Fruit fly (Drosophila melanogaster) whole organism, embryonic: ENCODE measurements around the gene CG17027.

Experiments
- ATbp ChIP-seq: fragments of 200-800 bp; sonication (Bioruptor generic); optimal IDR thresholded peaks from 2 replicates; lab custom pipeline; 2017; ENCODE audit warnings: missing biosample characterization, mild to moderate bottlenecking, missing genetic modification characterization, missing genetic modification reagents
- Adf1 ChIP-seq: fragments of 200-800 bp; sonication (Bioruptor generic); IDR thresholded peaks from 2 replicates; pipeline ENCODE4 v1.3.6; 2022; ENCODE audit warnings: missing biosample characterization, missing genetic modification characterization
- CG10543 ChIP-seq: fragments of 200-800 bp; sonication (Bioruptor generic); optimal IDR thresholded peaks from 3 replicates; lab custom pipeline; 2017; ENCODE audit warnings: missing biosample characterization, mild to moderate bottlenecking, missing genetic modification characterization, moderate library complexity
- CG11085 ChIP-seq: fragments of 200-800 bp; sonication (Bioruptor generic); IDR thresholded peaks from 2 replicates; pipeline ENCODE4 v1.3.6; 2022; ENCODE audit warnings: missing biosample characterization, missing genetic modification characterization
- CG12155 ChIP-seq: fragments of 200-800 bp; sonication (Bioruptor generic); optimal IDR thresholded peaks from 3 replicates; lab custom pipeline; 2016; ENCODE audit warnings: missing biosample characterization, missing genetic modification characterization
- CG12299 ChIP-seq: fragments of 200-800 bp; sonication (Bioruptor generic); optimal IDR thresholded peaks from 2 replicates; lab custom pipeline; 2018; ENCODE audit warnings: missing biosample characterization, mild to moderate bottlenecking, missing genetic modification characterization
- CG12769 ChIP-seq: fragments of 200-800 bp; sonication (Bioruptor generic); optimal IDR thresholded peaks from 2 replicates; lab custom pipeline; 2019; ENCODE audit warnings: missing biosample characterization, mild to moderate bottlenecking, missing genetic modification characterization, moderate library complexity
- CG16863 ChIP-seq: fragments of 200-800 bp; sonication (Bioruptor generic); optimal IDR thresholded peaks from 3 replicates; lab custom pipeline; 2016; ENCODE audit warnings: missing biosample characterization, missing genetic modification characterization
- CG1792 ChIP-seq: fragments of 200-800 bp; sonication (Bioruptor generic); optimal IDR thresholded peaks from 2 replicates; lab custom pipeline; 2016; ENCODE audit warnings: missing biosample characterization, missing genetic modification characterization
- CG18011 ChIP-seq: fragments of 200-800 bp; sonication (Bioruptor generic); optimal IDR thresholded peaks from 2 replicates; lab custom pipeline; 2017; ENCODE audit warnings: missing biosample characterization, missing genetic modification characterization, mild to moderate bottlenecking, moderate library complexity, missing genotype
- CG18476 ChIP-seq: fragments of 200-800 bp; sonication (Bioruptor generic); optimal IDR thresholded peaks from 2 replicates; lab custom pipeline; 2016; ENCODE audit warnings: missing biosample characterization, mild to moderate bottlenecking, missing genetic modification characterization
- CG3065 ChIP-seq: fragments of 200-800 bp; sonication (Bioruptor generic); optimal IDR thresholded peaks from 2 replicates; lab custom pipeline; 2016; ENCODE audit warnings: missing biosample characterization, missing genetic modification characterization
- CG31224 ChIP-seq: fragments of 200-800 bp; sonication (Bioruptor generic); IDR thresholded peaks from 2 replicates; pipeline ENCODE4 v1.3.6; 2022; ENCODE audit warnings: missing biosample characterization, missing genetic modification characterization
- CG3838 ChIP-seq: fragments of 200-800 bp; sonication (Bioruptor generic); optimal IDR thresholded peaks from 3 replicates; lab custom pipeline; 2016; ENCODE audit warnings: missing biosample characterization, missing genetic modification characterization
- CG5180 ChIP-seq: fragments of 200-800 bp; sonication (Bioruptor generic); optimal IDR thresholded peaks from 3 replicates; lab custom pipeline; 2017; ENCODE audit warnings: missing biosample characterization, missing genetic modification characterization, mild to moderate bottlenecking, moderate library complexity, missing genetic modification reagents
- CG7271 ChIP-seq: fragments of 200-800 bp; sonication (Bioruptor generic); optimal IDR thresholded peaks from 2 replicates; lab custom pipeline; 2018; ENCODE audit warnings: missing biosample characterization, mild to moderate bottlenecking, missing genetic modification characterization, moderate library complexity
- CG7556 ChIP-seq: fragments of 200-800 bp; sonication (Bioruptor generic); optimal IDR thresholded peaks from 2 replicates; lab custom pipeline; 2017; ENCODE audit warnings: missing biosample characterization, mild to moderate bottlenecking, missing genetic modification characterization
- CG7745 ChIP-seq: fragments of 200-800 bp; sonication (Bioruptor generic); optimal IDR thresholded peaks from 2 replicates; lab custom pipeline; 2018; ENCODE audit warnings: missing biosample characterization, mild to moderate bottlenecking, missing genetic modification characterization, moderate library complexity
- CTCF ChIP-seq: fragments of 200-800 bp; sonication (Bioruptor generic); optimal IDR thresholded peaks from 2 replicates; lab custom pipeline; 2017; ENCODE audit warnings: missing biosample characterization, mild to moderate bottlenecking, missing genetic modification characterization, moderate library complexity
- E2f2 ChIP-seq: fragments of 200-800 bp; sonication (Bioruptor generic); IDR thresholded peaks from 2 replicates; pipeline ENCODE4 v1.3.6; 2022; ENCODE audit warnings: missing biosample characterization, missing genetic modification characterization
- Gug ChIP-seq: fragments of 200-800 bp; sonication (Bioruptor generic); IDR thresholded peaks from 4 replicates; pipeline ENCODE4 v1.3.6; 2022; ENCODE audit warnings: missing biosample characterization, missing genetic modification characterization
- HLH4C ChIP-seq: fragments of 200-800 bp; sonication (Bioruptor generic); IDR thresholded peaks from 3 replicates; pipeline ENCODE4 v1.3.6; 2022; ENCODE audit warnings: missing biosample characterization, missing genetic modification characterization; ENCODE audit not compliant: partially characterized antibody
- Hsf ChIP-seq: fragments of 200-800 bp; sonication (Bioruptor generic); optimal IDR thresholded peaks from 3 replicates; lab custom pipeline; 2016; ENCODE audit warnings: missing biosample characterization, missing genetic modification characterization
- Jarid2 ChIP-seq: fragments of 200-800 bp; sonication (Bioruptor generic); optimal IDR thresholded peaks from 3 replicates; lab custom pipeline; 2017; ENCODE audit warnings: mild to moderate bottlenecking, missing biosample characterization, missing genetic modification reagents, missing genetic modification characterization
- Kr ChIP-seq: fragments of 200-800 bp; sonication (Bioruptor generic); optimal IDR thresholded peaks from 2 replicates; lab custom pipeline; 2017; ENCODE audit warnings: missing biosample characterization, mild to moderate bottlenecking, missing genetic modification characterization
- MBD-R2 ChIP-seq: fragments of 200-800 bp; sonication (Bioruptor generic); IDR thresholded peaks from 2 replicates; pipeline ENCODE4 v1.3.6; 2022; ENCODE audit warnings: missing biosample characterization, missing genetic modification characterization
- Neu2 ChIP-seq: fragments of 200-800 bp; sonication (Bioruptor generic); optimal IDR thresholded peaks from 3 replicates; lab custom pipeline; 2016; ENCODE audit warnings: missing biosample characterization, missing genetic modification characterization, borderline replicate concordance
- NfI ChIP-seq: fragments of 200-800 bp; sonication (Bioruptor generic); optimal IDR thresholded peaks from 3 replicates; lab custom pipeline; 2018; ENCODE audit warnings: missing biosample characterization, mild to moderate bottlenecking, missing genetic modification characterization, moderate library complexity
- Oli ChIP-seq: fragments of 200-800 bp; sonication (Bioruptor generic); optimal IDR thresholded peaks from 2 replicates; lab custom pipeline; 2018; ENCODE audit warnings: missing biosample characterization, mild to moderate bottlenecking, missing genetic modification characterization, moderate library complexity
- Pdp1 ChIP-seq, 2 experiments: fragments of 200-800 bp; sonication (Bioruptor generic); optimal IDR thresholded peaks; 3 replicates each; lab custom pipeline; 2016; ENCODE audit warnings: missing biosample characterization in 2 of 2, missing genetic modification characterization in 2 of 2, mild to moderate bottlenecking in 1 of 2, moderate library complexity in 1 of 2
- Tbp ChIP-seq: fragments of >200 bp; optimal IDR thresholded peaks from 2 replicates; lab custom pipeline; 2018; ENCODE audit warnings: missing biosample characterization, missing genetic modification characterization
- Xbp1 ChIP-seq: fragments of 200-800 bp; sonication (Bioruptor generic); optimal IDR thresholded peaks from 3 replicates; lab custom pipeline; 2016; ENCODE audit warnings: missing biosample characterization, mild to moderate bottlenecking, missing genetic modification characterization
- Xrp1 ChIP-seq: fragments of 200-800 bp; sonication (Bioruptor generic); IDR thresholded peaks from 2 replicates; pipeline ENCODE4 v1.3.6; 2022; ENCODE audit warnings: missing biosample characterization, missing genetic modification characterization
- bab2 ChIP-seq: fragments of 200-800 bp; sonication (Bioruptor generic); optimal IDR thresholded peaks from 2 replicates; lab custom pipeline; 2016; ENCODE audit warnings: missing biosample characterization, missing genetic modification characterization
- bigmax ChIP-seq: fragments of 200-800 bp; sonication (Bioruptor generic); optimal IDR thresholded peaks from 2 replicates; lab custom pipeline; 2018; ENCODE audit warnings: missing biosample characterization, mild to moderate bottlenecking, missing genetic modification characterization
- btn ChIP-seq: fragments of 200-800 bp; sonication (Bioruptor generic); optimal IDR thresholded peaks from 2 replicates; lab custom pipeline; 2016; ENCODE audit warnings: missing biosample characterization, missing genetic modification characterization
- caup ChIP-seq: fragments of 200-800 bp; sonication (Bioruptor generic); optimal IDR thresholded peaks from 3 replicates; lab custom pipeline; 2017; ENCODE audit warnings: missing biosample characterization, mild to moderate bottlenecking, missing genetic modification characterization, moderate library complexity; ENCODE audit not compliant: severe bottlenecking
- chinmo ChIP-seq: fragments of 200-800 bp; sonication (Bioruptor generic); IDR thresholded peaks from 4 replicates; pipeline ENCODE4 v1.3.6; 2022; ENCODE audit warnings: missing biosample characterization, missing genetic modification characterization; ENCODE audit not compliant: partially characterized antibody
- da ChIP-seq: fragments of 200-800 bp; sonication (Bioruptor generic); optimal IDR thresholded peaks from 2 replicates; lab custom pipeline; 2016; ENCODE audit warnings: missing biosample characterization, missing genetic modification characterization
- ems ChIP-seq: fragments of 200-800 bp; sonication (Bioruptor generic); optimal IDR thresholded peaks from 3 replicates; lab custom pipeline; 2016; ENCODE audit warnings: missing biosample characterization, missing genetic modification characterization
- en ChIP-seq: fragments of 200-800 bp; sonication (Bioruptor generic); optimal IDR thresholded peaks from 2 replicates; lab custom pipeline; 2016; ENCODE audit warnings: missing biosample characterization, missing genetic modification characterization
- grn ChIP-seq: fragments of 200-800 bp; sonication (Bioruptor generic); optimal IDR thresholded peaks from 3 replicates; lab custom pipeline; 2017; ENCODE audit warnings: missing biosample characterization, missing genetic modification characterization
- oc ChIP-seq: fragments of 200-800 bp; sonication (Bioruptor generic); optimal IDR thresholded peaks from 2 replicates; lab custom pipeline; 2018; ENCODE audit warnings: missing biosample characterization, mild to moderate bottlenecking, missing genetic modification characterization, moderate library complexity
- pzg ChIP-seq: fragments of 200-800 bp; sonication (Bioruptor generic); optimal IDR thresholded peaks from 3 replicates; lab custom pipeline; 2018; ENCODE audit warnings: missing biosample characterization, mild to moderate bottlenecking, missing genetic modification characterization, moderate library complexity
- repo ChIP-seq: fragments of 200-800 bp; sonication (Bioruptor generic); optimal IDR thresholded peaks from 2 replicates; lab custom pipeline; 2016; ENCODE audit warnings: missing biosample characterization, missing genetic modification characterization
- sc ChIP-seq, 3 experiments: fragments of >200 bp in 2 of 3; fragments of 200-800 bp in 1 of 3; sonication (Bioruptor generic) in 1 of 3; optimal IDR thresholded peaks; 2 replicates in 2 of 3; 3 replicates in 1 of 3; lab custom pipeline; 2017; ENCODE audit warnings: mild to moderate bottlenecking in 1 of 3, missing biosample characterization in 1 of 3, missing genetic modification characterization in 1 of 3, missing genetic modification reagents in 1 of 3
- sens ChIP-seq: fragments of 200-800 bp; sonication (Bioruptor generic); peaks from one replicate; lab custom pipeline; 2016; ENCODE audit warnings: missing biosample characterization, missing genetic modification characterization
- tup ChIP-seq: fragments of 200-800 bp; sonication (Bioruptor generic); optimal IDR thresholded peaks from 2 replicates; lab custom pipeline; 2016; ENCODE audit warnings: missing biosample characterization, mild to moderate bottlenecking, missing genetic modification characterization, moderate library complexity
- zf30C ChIP-seq: fragments of 200-800 bp; sonication (Bioruptor generic); optimal IDR thresholded peaks from 3 replicates; lab custom pipeline; 2018; ENCODE audit warnings: missing biosample characterization, mild to moderate bottlenecking, missing genetic modification characterization

The CG17027 gene

dm6 chr3L:15982783-15983432 is 3.0 kb downstream of the CG17027 start, which contains the start of the genes brm and Arl1 (continued):
- TF ChIP-seq bigmax: peak; percentile 55
- TF ChIP-seq caup (GFP tag; lab: Kevin White, UChicago): peak; percentile 99
- TF ChIP-seq CG12155: peak; percentile 97
- TF ChIP-seq oc (tag; lab: Kevin White, UChicago): peak; percentile 96
- peak; percentile 96 for TF ChIP-seq tup (GFP tag; lab: Kevin White, UChicago)
- TF ChIP-seq CG31224 (GFP tag; lab: Robert Waterston, UW): peak; percentile 98
- TF ChIP-seq CG10543 (GFP tag; lab: Kevin White, UChicago): peak; percentile 99
- TF ChIP-seq CG1792 (GFP tag; lab: Kevin White, UChicago): peak; percentile 72
- TF ChIP-seq Jarid2 (GFP tag; lab: Kevin White, UChicago): peak; percentile 84
- TF ChIP-seq CG7745 (tag; lab: Kevin White, UChicago): peak; percentile 33
- peak; percentile 95 for TF ChIP-seq CG7556 (GFP tag; lab: Kevin White, UChicago)
- no peak for TF ChIP-seq HLH4C (GFP tag; lab: Robert Waterston, UW)
- peak; percentile 60 for TF ChIP-seq zf30C (GFP tag; lab: Kevin White, UChicago)
- TF ChIP-seq bab2 (GFP tag; lab: Kevin White, UChicago): peak; percentile 88
- TF ChIP-seq CG16863 (GFP tag; lab: Kevin White, UChicago): peak; percentile 67
- TF ChIP-seq sc (optimal IDR thresholded peaks at IDR 0.05; lab: Kevin White, UChicago): no peak
- peak; percentile 96 for TF ChIP-seq sc (GFP tag; optimal IDR thresholded peaks at IDR 0.05; lab: Kevin White, UChicago)
- peak; percentile 91 for TF ChIP-seq Adf1
- peak; percentile 92 to 93 for TF ChIP-seq Pdp1 (GFP tag; optimal IDR thresholded peaks at IDR 0.05; lab: Kevin White, UChicago)
- peak; percentile 96 for TF ChIP-seq CG18476 (GFP tag; lab: Kevin White, UChicago)
- TF ChIP-seq CG11085: peak; percentile 99
- TF ChIP-seq da (GFP tag; lab: Kevin White, UChicago): peak; percentile 65
- peak; percentile 90 for TF ChIP-seq ATbp
- TF ChIP-seq CG3065 (GFP tag; lab: Kevin White, UChicago): peak; percentile 93
- TF ChIP-seq chinmo: no peak
- peak; percentile 94 for TF ChIP-seq ems (GFP tag; lab: Kevin White, UChicago)
- peak; percentile 99 for TF ChIP-seq Xrp1 (GFP tag; lab: Robert Waterston, UW)
- peak; percentile 97 for TF ChIP-seq Oli (tag; lab: Kevin White, UChicago)
- no peak for TF ChIP-seq Neu2 (GFP tag; lab: Kevin White, UChicago)
- peak; percentile 100 for TF ChIP-seq MBD-R2 (GFP tag; lab: Robert Waterston, UW)
- peak; percentile 99 for TF ChIP-seq NfI
- TF ChIP-seq repo (GFP tag; lab: Kevin White, UChicago): peak; percentile 52
- no peak for TF ChIP-seq Tbp (GFP tag; lab: Kevin White, UChicago)
- TF ChIP-seq CG12299: peak; percentile 95
- peak; percentile 87 for TF ChIP-seq CG5180 (GFP tag; lab: Kevin White, UChicago)
- peak; percentile 92 for TF ChIP-seq CG18011
- peak; percentile 67 for TF ChIP-seq pzg
- peak; percentile 65 for TF ChIP-seq grn (GFP tag; lab: Kevin White, UChicago)
- peak; percentile 98 for TF ChIP-seq sens (GFP tag; lab: Kevin White, UChicago)
- TF ChIP-seq en (GFP tag; lab: Kevin White, UChicago): peak; percentile 20
- TF ChIP-seq Kr (GFP tag; lab: Kevin White, UChicago): peak; percentile 10
- peak; percentile 97 for TF ChIP-seq CG7271 (tag; lab: Kevin White, UChicago)
- peak; percentile 78 for TF ChIP-seq CG3838 (GFP tag; lab: Kevin White, UChicago)
- TF ChIP-seq CTCF (GFP tag; lab: Kevin White, UChicago): peak; percentile 62
- TF ChIP-seq CG12769 (tag; lab: Kevin White, UChicago): peak; percentile 95
- TF ChIP-seq E2f2 (GFP tag; lab: Robert Waterston, UW): peak; percentile 86
- peak; percentile 94 for TF ChIP-seq Hsf (GFP tag; lab: Kevin White, UChicago)
- peak; percentile 98 for TF ChIP-seq Gug
- peak; percentile 99 for TF ChIP-seq Xbp1 (GFP tag; lab: Kevin White, UChicago)
- TF ChIP-seq btn (GFP tag; lab: Kevin White, UChicago): peak; percentile 50
